Worm (Caenorhabditis elegans) whole organism, early embryonic: Measurements from ENCODE around the gene C01G10.7.

ENCODE experiments used
- F13C5.2 ChIP-seq: sonication (generic microtip); optimal IDR thresholded peaks from 2 replicates; lab custom pipeline; 2017; ENCODE audit warnings: mild to moderate bottlenecking, missing genetic modification characterization, inconsistent platforms, missing compliant biosample characterization
- ceh-13 ChIP-seq: fragments of 200-800 bp; sonication (Bioruptor generic); optimal IDR thresholded peaks from 2 replicates; lab custom pipeline; 2018; ENCODE audit warnings: mild to moderate bottlenecking, missing genetic modification characterization, missing compliant biosample characterization
- ets-7 ChIP-seq: sonication (generic microtip); optimal IDR thresholded peaks from 2 replicates; lab custom pipeline; 2016; ENCODE audit warnings: missing genotype, missing genetic modification characterization, missing compliant biosample characterization
- hmg-4 ChIP-seq: fragments of 200-800 bp; sonication (Bioruptor generic); optimal IDR thresholded peaks from 2 replicates; lab custom pipeline; 2018; ENCODE audit warnings: mild to moderate bottlenecking, missing genetic modification characterization, missing compliant biosample characterization
- tbx-11 ChIP-seq: fragments of 200-800 bp; sonication (Bioruptor generic); IDR thresholded peaks from 2 replicates; pipeline ENCODE4 v1.3.6; 2022; ENCODE audit warnings: missing genetic modification characterization, missing compliant biosample characterization

DNA sequence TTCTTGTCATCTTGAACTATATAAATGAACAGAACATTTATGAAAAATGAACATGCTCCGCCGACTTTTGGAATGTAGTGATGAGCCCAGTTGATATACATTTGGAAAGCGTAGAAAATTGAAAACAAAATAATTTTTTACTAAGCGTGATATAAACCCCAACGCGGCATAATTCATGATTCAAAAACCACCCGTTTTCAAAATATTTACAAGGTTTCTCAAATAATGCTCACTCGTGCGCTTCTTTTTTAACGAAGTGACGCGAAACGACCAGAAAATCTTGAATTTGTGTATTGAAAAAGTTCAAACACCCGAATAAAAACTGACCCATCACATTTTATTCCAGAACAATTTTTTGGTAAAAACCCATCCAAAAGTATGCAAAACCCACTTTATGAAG, 41.9 kb downstream of the C01G10.7 start, which contains the start of gene srj-27:
- TF ChIP-seq hmg-4 (GFP tag; lab: Kevin White, UChicago) (no peak), ceh-13 (GFP tag; lab: Kevin White, UChicago) (no peak), tbx-11 (GFP tag; lab: Robert Waterston, UW) (no peak), F13C5.2 (tag; lab: Kevin White, UChicago) (no peak), ets-7 (no peak)
